Worm (Caenorhabditis elegans) whole organism, L4 larva: ENCODE data around the gene let-765.

ENCODE experiments used
- F44E2.7 ChIP-seq: fragments of 200-800 bp; sonication (Bioruptor generic); IDR thresholded peaks from 2 replicates; pipeline ENCODE4 v2.1.2; 2022; ENCODE audit warnings: missing genetic modification characterization, missing compliant biosample characterization
- T20F7.1 ChIP-seq: fragments of 200-800 bp; sonication (Bioruptor generic); optimal IDR thresholded peaks from 2 replicates; lab custom pipeline; 2018; ENCODE audit warnings: mild to moderate bottlenecking, missing genetic modification characterization, missing compliant biosample characterization
- Y48G9A.11 ChIP-seq: fragments of 200-800 bp; sonication (Bioruptor generic); IDR thresholded peaks from 2 replicates; pipeline ENCODE4 v1.3.6; 2022; ENCODE audit warnings: missing genetic modification reagents, missing genetic modification characterization, missing compliant biosample characterization
- aha-1 ChIP-seq: fragments of 150-350 bp; peaks from one replicate; lab custom pipeline; 2014; ENCODE audit warnings: missing biosample characterization, missing genetic modification characterization
- aly-2 ChIP-seq: sonication (generic microtip); optimal IDR thresholded peaks from 2 replicates; lab custom pipeline; 2018; ENCODE audit warnings: missing biosample characterization, missing genetic modification characterization
- ama-1 ChIP-seq: fragments of 150-350 bp; optimal IDR thresholded peaks from 2 replicates; lab custom pipeline; 2014; ENCODE audit warnings: inconsistent platforms, mixed read lengths
- arid-1 ChIP-seq: fragments of 200-800 bp; sonication (Bioruptor generic); conservative IDR thresholded peaks from 2 replicates; pipeline ENCODE4 v1.3.6; 2022; ENCODE audit warnings: missing genetic modification reagents, missing genetic modification characterization, missing compliant biosample characterization
- ceh-44 ChIP-seq: fragments of 200-800 bp; sonication (Bioruptor generic); IDR thresholded peaks from 2 replicates; pipeline ENCODE4 v1.3.6; 2022; ENCODE audit warnings: missing genetic modification reagents, missing genetic modification characterization, missing compliant biosample characterization
- ceh-62 ChIP-seq: sonication (generic microtip); optimal IDR thresholded peaks from 2 replicates; lab custom pipeline; 2017; ENCODE audit warnings: missing biosample characterization, missing genetic modification characterization
- ceh-82 ChIP-seq: sonication (generic microtip); optimal IDR thresholded peaks from 2 replicates; lab custom pipeline; 2017; ENCODE audit warnings: missing biosample characterization, missing genetic modification characterization
- cey-2 ChIP-seq: sonication (generic microtip); optimal IDR thresholded peaks from 3 replicates; lab custom pipeline; 2017; ENCODE audit warnings: missing genetic modification characterization, mild to moderate bottlenecking, missing compliant biosample characterization, antibody characterized with exemption, borderline replicate concordance; ENCODE audit not compliant: insufficient read depth
- daf-16 ChIP-seq, 3 experiments: sonication (generic microtip); optimal IDR thresholded peaks; 2 replicates each; lab custom pipeline; 2016 to 2017; ENCODE audit warnings: missing genetic modification characterization in 3 of 3, missing genetic modification reagents in 3 of 3, mild to moderate bottlenecking in 2 of 3, missing compliant biosample characterization in 2 of 3, missing biosample characterization in 1 of 3, moderate library complexity in 1 of 3
- dpl-1 ChIP-seq: fragments of 150-350 bp; optimal IDR thresholded peaks from 2 replicates; lab custom pipeline; 2014; ENCODE audit warnings: missing biosample characterization, missing genetic modification reagents, missing genetic modification characterization
- dve-1 ChIP-seq: sonication (generic microtip); optimal IDR thresholded peaks from 2 replicates; lab custom pipeline; 2017; ENCODE audit warnings: antibody characterized with exemption, mild to moderate bottlenecking, missing genetic modification characterization, missing compliant biosample characterization; ENCODE audit not compliant: insufficient read depth
- gei-8 ChIP-seq: fragments of 200-800 bp; sonication (Bioruptor generic); optimal IDR thresholded peaks from 2 replicates; lab custom pipeline; 2018; ENCODE audit warnings: mild to moderate bottlenecking, missing genetic modification characterization, missing compliant biosample characterization
- hif-1 ChIP-seq, 2 experiments: sonication (generic microtip); optimal IDR thresholded peaks; 2 replicates each; lab custom pipeline; 2016 to 2017; ENCODE audit warnings: missing compliant biosample characterization in 2 of 2, missing genetic modification characterization in 2 of 2, missing genetic modification reagents in 2 of 2, missing genotype in 2 of 2, mild to moderate bottlenecking in 1 of 2
- hlh-11 ChIP-seq: fragments of 200-800 bp; sonication (Bioruptor generic); optimal IDR thresholded peaks from 2 replicates; lab custom pipeline; 2018; ENCODE audit warnings: mild to moderate bottlenecking, missing genetic modification characterization, missing compliant biosample characterization
- hlh-30 ChIP-seq: sonication (generic microtip); optimal IDR thresholded peaks from 2 replicates; lab custom pipeline; 2017; ENCODE audit warnings: antibody characterized with exemption, mild to moderate bottlenecking, missing genetic modification characterization, missing compliant biosample characterization; ENCODE audit not compliant: insufficient read depth
- lim-7 ChIP-seq: fragments of 200-800 bp; sonication (Bioruptor generic); IDR thresholded peaks from 2 replicates; pipeline ENCODE4 v1.3.6; 2022; ENCODE audit warnings: missing genetic modification characterization, missing compliant biosample characterization
- lin-13 ChIP-seq: fragments of 150-350 bp; optimal IDR thresholded peaks from 2 replicates; lab custom pipeline; 2014; ENCODE audit warnings: missing biosample characterization, missing genetic modification reagents, missing genetic modification characterization
- lin-29 ChIP-seq: fragments of 200-800 bp; sonication (Bioruptor generic); IDR thresholded peaks from 2 replicates; pipeline ENCODE4 v1.3.6; 2022; ENCODE audit warnings: missing genetic modification reagents, missing genetic modification characterization, missing compliant biosample characterization
- lin-38 ChIP-seq: fragments of 200-800 bp; sonication (Bioruptor generic); IDR thresholded peaks from 2 replicates; pipeline ENCODE4 v1.3.6; 2022; ENCODE audit warnings: missing genetic modification reagents, missing genetic modification characterization, missing compliant biosample characterization
- lin-39 ChIP-seq: fragments of 150-350 bp; optimal IDR thresholded peaks from 2 replicates; lab custom pipeline; 2014; ENCODE audit warnings: missing biosample characterization, missing genetic modification reagents, missing genetic modification characterization
- lir-3 ChIP-seq: sonication (generic microtip); optimal IDR thresholded peaks from 2 replicates; lab custom pipeline; 2016; ENCODE audit warnings: mild to moderate bottlenecking, missing genetic modification characterization, missing compliant biosample characterization
- lsy-2 ChIP-seq, 2 experiments: fragments of 150-350 bp in 1 of 2; sonication (generic microtip) in 1 of 2; optimal IDR thresholded peaks; 2 replicates each; lab custom pipeline; 2014 to 2017; ENCODE audit warnings: missing biosample characterization in 2 of 2, missing genetic modification characterization in 2 of 2
- madf-5 ChIP-seq, 2 experiments: fragments of 200-800 bp; sonication (Bioruptor generic); IDR thresholded peaks; 2 replicates each; pipeline ENCODE4 v1.3.6; 2022; ENCODE audit warnings: missing compliant biosample characterization in 2 of 2, missing genetic modification characterization in 2 of 2
- mdl-1 ChIP-seq, 2 experiments: fragments of 150-350 bp in 1 of 2; sonication (generic microtip) in 1 of 2; optimal IDR thresholded peaks; 2 replicates each; lab custom pipeline; 2014 to 2017; ENCODE audit warnings: missing biosample characterization in 2 of 2, missing genetic modification characterization in 2 of 2
- mep-1 ChIP-seq: fragments of 150-350 bp; sonication (generic microtip); optimal IDR thresholded peaks from 3 replicates; lab custom pipeline; 2014; ENCODE audit warnings: missing biosample characterization, missing genetic modification characterization
- mes-2 ChIP-seq: sonication (generic microtip); optimal IDR thresholded peaks from 2 replicates; lab custom pipeline; 2016; ENCODE audit warnings: missing genotype, mild to moderate bottlenecking, missing genetic modification characterization, missing compliant biosample characterization; ENCODE audit not compliant: poor library complexity, severe bottlenecking
- nhr-6 ChIP-seq: fragments of 150-350 bp; optimal IDR thresholded peaks from 2 replicates; lab custom pipeline; 2014; ENCODE audit warnings: missing biosample characterization, missing genetic modification characterization
- nhr-77 ChIP-seq: fragments of 150-350 bp; optimal IDR thresholded peaks from 2 replicates; lab custom pipeline; 2014; ENCODE audit warnings: missing biosample characterization, missing genetic modification characterization
- pha-4 ChIP-seq, 2 experiments: fragments of 150-350 bp in 1 of 2; fragments of 200-800 bp in 1 of 2; sonication (Bioruptor generic) in 1 of 2; IDR thresholded peaks in 1 of 2; optimal IDR thresholded peaks in 1 of 2; 2 replicates each; pipeline versions ENCODE4 v1.3.6 to Lab custom; 2014 to 2022; ENCODE audit warnings: missing genetic modification characterization in 2 of 2, missing genetic modification reagents in 2 of 2, missing biosample characterization in 1 of 2, missing compliant biosample characterization in 1 of 2
- snpc-1.2 ChIP-seq: fragments of 200-800 bp; sonication (Bioruptor generic); IDR thresholded peaks from 2 replicates; pipeline ENCODE4 v1.3.6; 2022; ENCODE audit warnings: missing genetic modification reagents, missing genetic modification characterization, missing compliant biosample characterization
- snpc-4 ChIP-seq: fragments of 150-350 bp; optimal IDR thresholded peaks from 2 replicates; lab custom pipeline; 2014; ENCODE audit warnings: missing biosample characterization, missing genetic modification characterization
- tag-97 ChIP-seq: fragments of 200-800 bp; sonication (Bioruptor generic); IDR thresholded peaks from 2 replicates; pipeline ENCODE4 v1.3.6; 2022; ENCODE audit warnings: missing genetic modification characterization, missing compliant biosample characterization
- unc-130 ChIP-seq: sonication (generic microtip); optimal IDR thresholded peaks from 2 replicates; lab custom pipeline; 2016; ENCODE audit warnings: missing genetic modification reagents, missing genetic modification characterization, missing compliant biosample characterization
- vab-7 ChIP-seq: fragments of 200-800 bp; sonication (Bioruptor generic); IDR thresholded peaks from 2 replicates; pipeline ENCODE4 v1.3.6; 2022; ENCODE audit warnings: missing genetic modification reagents, missing genetic modification characterization, missing compliant biosample characterization
- zip-11 ChIP-seq: fragments of 200-800 bp; sonication (Bioruptor generic); IDR thresholded peaks from 2 replicates; pipeline ENCODE4 v1.3.6; 2022; ENCODE audit warnings: missing genetic modification characterization, missing compliant biosample characterization
- ztf-7 ChIP-seq: fragments of 150-350 bp; optimal IDR thresholded peaks from 2 replicates; lab custom pipeline; 2014; ENCODE audit warnings: missing biosample characterization, missing genetic modification characterization

The let-765 gene

ce11 chrIII:6627876-6628275 lies 26.9 kb upstream of the let-765 start:
- peak; percentile 82 for TF ChIP-seq lin-38 (GFP tag; lab: Robert Waterston, UW)

ce11 chrIII:6626291-6626690 lies 25.3 kb upstream of the let-765 start:
- TF ChIP-seq ceh-44 (GFP tag; lab: Robert Waterston, UW) (0 out of 2 replicates have a peak, but pooled peaks have one; percentile 34), lin-38 (GFP tag; lab: Robert Waterston, UW) (peak; percentile 61)

- TF ChIP-seq daf-16 (GFP tag; optimal IDR thresholded peaks at IDR 0.05; lab: Kevin White, UChicago) (no peak), daf-16 (tag; optimal IDR thresholded peaks at IDR 0.05; lab: Kevin White, UChicago) (peak; percentile 8), lin-29 (GFP tag; lab: Robert Waterston, UW) (no peak), lin-38 (GFP tag; lab: Robert Waterston, UW) (peak; percentile 60), hif-1 (tag; optimal IDR thresholded peaks at IDR 0.05; lab: Kevin White, UChicago) (peak in 1 of 2 experiments; percentile 58), lir-3 (tag; lab: Kevin White, UChicago) (no peak), madf-5 (GFP tag; IDR thresholded peaks at IDR 0.05; lab: Robert Waterston, UW) (no peak), T20F7.1 (GFP tag; lab: Kevin White, UChicago) (peak; percentile 32), arid-1 (GFP tag; lab: Robert Waterston, UW) (no peak), hlh-11 (peak; percentile 13), mes-2 (peak; percentile 94), lim-7 (GFP tag; lab: Robert Waterston, UW) (no peak), lsy-2 (tag; optimal IDR thresholded peaks at IDR 0.05; lab: Kevin White, UChicago) (peak in 1 of 2 experiments; percentile 78), hlh-30 (peak; percentile 42), pha-4 (GFP tag; IDR thresholded peaks at IDR 0.05; lab: Robert Waterston, UW) (no peak), pha-4 (tag; optimal IDR thresholded peaks at IDR 0.05; lab: Kevin White, UChicago) (peak; percentile 7), dve-1 (tag; lab: Kevin White, UChicago) (peak; percentile 51), vab-7 (GFP tag; lab: Robert Waterston, UW) (0 out of 2 replicates have a peak, but pooled peaks have one; percentile 24), lin-13 (peak; percentile 21), nhr-77 (tag; lab: Kevin White, UChicago) (peak; percentile 44), F44E2.7 (GFP tag; lab: Robert Waterston, UW) (no peak), zip-11 (GFP tag; lab: Robert Waterston, UW) (no peak), dpl-1 (peak; percentile 64), nhr-6 (tag; lab: Kevin White, UChicago) (peak; percentile 37), unc-130 (GFP tag; lab: Kevin White, UChicago) (peak; percentile 74), tag-97 (GFP tag; lab: Robert Waterston, UW) (no peak), mep-1 (peak; percentile 73)
Observed at ce11 chrIII:6625317-6625716, 24.3 kb upstream of the let-765 start.

DNA sequence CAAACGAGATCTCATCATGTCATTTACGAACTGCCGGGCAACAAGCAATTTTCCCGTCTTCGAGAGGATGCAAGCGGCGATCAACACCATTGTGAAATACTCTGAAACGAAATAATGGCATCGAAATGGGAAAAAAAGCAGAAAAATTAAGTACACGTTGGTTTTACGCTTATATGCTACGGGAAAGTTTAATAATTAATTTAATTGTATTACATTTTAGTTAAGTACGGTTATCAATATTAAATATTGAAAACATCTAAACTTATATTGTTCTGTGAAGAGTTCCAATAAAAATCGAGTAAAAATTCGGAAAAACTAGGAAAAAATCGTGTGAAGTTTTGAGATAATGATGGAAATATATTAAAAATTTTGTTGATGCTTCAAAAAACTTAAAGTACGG lies 23.9 kb upstream of the let-765 start, which contains the start of gene copd-1:
Gene copd-1, minus strand, starts transcription at position 101 of the 400 bp plus-strand sequence.
- TF ChIP-seq aha-1 (tag; lab: Kevin White, UChicago): no peak
- TF ChIP-seq ama-1: no peak
- TF ChIP-seq lin-39: no peak
- TF ChIP-seq Y48G9A.11 (GFP tag; lab: Robert Waterston, UW): no peak
- TF ChIP-seq aly-2 (tag; lab: Kevin White, UChicago): no peak
- TF ChIP-seq cey-2: no peak
- no peak for TF ChIP-seq ceh-82 (tag; lab: Kevin White, UChicago)
- no peak for TF ChIP-seq F44E2.7 (GFP tag; lab: Robert Waterston, UW)
- no peak for TF ChIP-seq mes-2
- no peak for TF ChIP-seq gei-8 (GFP tag; lab: Kevin White, UChicago)
- no peak for TF ChIP-seq snpc-4
- TF ChIP-seq ceh-62 (tag; lab: Kevin White, UChicago): no peak
- no peak for TF ChIP-seq ztf-7 (tag; lab: Kevin White, UChicago)
- TF ChIP-seq snpc-1.2 (GFP tag; lab: Robert Waterston, UW): no peak
- TF ChIP-seq mdl-1 (tag; optimal IDR thresholded peaks at IDR 0.05; lab: Kevin White, UChicago): no peak
